Fruit fly (Drosophila melanogaster): ENCODE results near the gene cv-d.

Gene cv-d

dm6 chr3R:15803502-15804461 lies 49.6 kb downstream of the cv-d start, which contains the start of gene alpha-Man-IIb (continued):
- peak; percentile 25 for TF ChIP-seq sug (tag; optimal IDR thresholded peaks at IDR 0.05)
- TF ChIP-seq CG18764 (GFP tag; optimal IDR thresholded peaks at IDR 0.05): no peak
- no peak for TF ChIP-seq CG6272 (GFP tag; IDR thresholded peaks at IDR 0.05)
- no peak for TF ChIP-seq CG18011 (GFP tag; optimal IDR thresholded peaks at IDR 0.05)
- peak; percentile 4 to 33 for TF ChIP-seq bsh (GFP tag; optimal IDR thresholded peaks at IDR 0.05)
- TF ChIP-seq CrebB (tag; optimal IDR thresholded peaks at IDR 0.05): peak; percentile 19
- TF ChIP-seq D19A (tag; optimal IDR thresholded peaks at IDR 0.05): no peak
- TF ChIP-seq Ssrp (tag; optimal IDR thresholded peaks at IDR 0.05): no peak
- TF ChIP-seq abd-A (tag; optimal IDR thresholded peaks at IDR 0.05): peak; percentile 80
- no peak for TF ChIP-seq CG12104 (GFP tag; optimal IDR thresholded peaks at IDR 0.05)
- TF ChIP-seq CG2889 (GFP tag; IDR thresholded peaks at IDR 0.05): no peak
- no peak for TF ChIP-seq CG5180 (GFP tag; optimal IDR thresholded peaks at IDR 0.05)
- no peak for TF ChIP-seq ro (GFP tag; IDR thresholded peaks at IDR 0.05)
- TF ChIP-seq esg (GFP tag; conservative IDR thresholded peaks at IDR 0.05): no peak
- TF ChIP-seq Sry-β (GFP tag; optimal IDR thresholded peaks at IDR 0.05): no peak
- TF ChIP-seq CG14441 (GFP tag; IDR thresholded peaks at IDR 0.05): peak; percentile 41; the same call in 1 of the 2 replicates
- TF ChIP-seq CG11398 (GFP tag; optimal IDR thresholded peaks at IDR 0.05): no peak
- no peak for TF ChIP-seq unpg (GFP tag; optimal IDR thresholded peaks at IDR 0.05)
- TF ChIP-seq al (GFP tag; IDR thresholded peaks at IDR 0.05): no peak
- TF ChIP-seq CG4820 (GFP tag; optimal IDR thresholded peaks at IDR 0.05): peak; percentile 20
- TF ChIP-seq CG14965 (GFP tag; optimal IDR thresholded peaks at IDR 0.05; ENCODE audit: borderline replicate concordance): no peak
- no peak for TF ChIP-seq CG6813 (GFP tag; optimal IDR thresholded peaks at IDR 0.05)
- peak; percentile 1 for TF ChIP-seq CG3281 (GFP tag; optimal IDR thresholded peaks at IDR 0.05)
- no peak for TF ChIP-seq cwo (GFP tag; optimal IDR thresholded peaks at IDR 0.05)
- TF ChIP-seq gsb-n (tag; optimal IDR thresholded peaks at IDR 0.05): peak; percentile 55
- no peak for TF ChIP-seq aop (GFP tag; IDR thresholded peaks at IDR 0.05)
- TF ChIP-seq CG2875 (GFP tag; optimal IDR thresholded peaks at IDR 0.05): no peak
- TF ChIP-seq CG42726 (GFP tag; IDR thresholded peaks at IDR 0.05; ENCODE audit: partially characterized antibody): peak; percentile 62; the same call in 1 of the 2 replicates
- peak; percentile 25 for TF ChIP-seq CG17385 (GFP tag; optimal IDR thresholded peaks at IDR 0.05)
- peak; percentile 28 for TF ChIP-seq oc (tag; optimal IDR thresholded peaks at IDR 0.05)
- TF ChIP-seq Rfx (GFP tag; IDR thresholded peaks at IDR 0.05): peak; percentile 54
- no peak for TF ChIP-seq dm (GFP tag; optimal IDR thresholded peaks at IDR 0.05)
- no peak for TF ChIP-seq CG32772 (GFP tag; IDR thresholded peaks at IDR 0.05)
- TF ChIP-seq ATbp (GFP tag; optimal IDR thresholded peaks at IDR 0.05): no peak
- peak; percentile 35 for TF ChIP-seq Nf-YC (tag; optimal IDR thresholded peaks at IDR 0.05)
- TF ChIP-seq CG11560 (tag; IDR thresholded peaks at IDR 0.05): peak; percentile 98
- peak; percentile 92 for TF ChIP-seq CG34224 (GFP tag; IDR thresholded peaks at IDR 0.05; ENCODE audit: partially characterized antibody)
- TF ChIP-seq CG2199 (GFP tag; IDR thresholded peaks at IDR 0.05): peak; percentile 74; the same call in 2 of the 3 replicates
- TF ChIP-seq Nf-YB (GFP tag; optimal IDR thresholded peaks at IDR 0.05): peak; percentile 17
- TF ChIP-seq da (GFP tag; optimal IDR thresholded peaks at IDR 0.05): no peak
- TF ChIP-seq pnt (GFP tag; optimal IDR thresholded peaks at IDR 0.05): no peak
- no peak for TF ChIP-seq crc (GFP tag; optimal IDR thresholded peaks at IDR 0.05)
- TF ChIP-seq CG1529 (GFP tag; optimal IDR thresholded peaks at IDR 0.05): no peak
- TF ChIP-seq Ets65A (GFP tag): peak; percentile 85
- no peak for TF ChIP-seq gcm2 (GFP tag; optimal IDR thresholded peaks at IDR 0.05)
- TF ChIP-seq seq (GFP tag; IDR thresholded peaks at IDR 0.05): no peak
- peak; percentile 88 for TF ChIP-seq unc-4 (GFP tag; IDR thresholded peaks at IDR 0.05; ENCODE audit: partially characterized antibody)
- TF ChIP-seq Hr78 (GFP tag; optimal IDR thresholded peaks at IDR 0.05): no peak
